Fruit fly (Drosophila melanogaster): ENCODE data around the gene CG9919.

- TF ChIP-seq CG14655 (GFP tag; optimal IDR thresholded peaks at IDR 0.05) (no peak), EcR (GFP tag; optimal IDR thresholded peaks at IDR 0.05) (no peak)
Measured at dm6 chrX:16309764-16310163, 20.8 kb downstream of the CG9919 start.

All from whole organism, pupa.